Worm (Caenorhabditis elegans) whole organism, L1 larva: ENCODE data around the gene srw-31.

ENCODE experiments used
- ama-1 ChIP-seq: fragments of 150-350 bp; optimal IDR thresholded peaks from 2 replicates; lab custom pipeline; 2014
- efl-1 ChIP-seq, 4 experiments: fragments of 150-350 bp; optimal IDR thresholded peaks in 3 of 4; peaks in 1 of 4; 1 replicate in 1 of 4; 2 replicates in 3 of 4; lab custom pipeline; 2014; ENCODE audit warnings: missing biosample characterization in 2 of 4, missing genetic modification characterization in 2 of 4, missing genetic modification reagents in 2 of 4
- ztf-11 ChIP-seq, 2 experiments: sonication (generic microtip); optimal IDR thresholded peaks; 2 replicates each; lab custom pipeline; 2016 to 2017; ENCODE audit warnings: missing genetic modification characterization in 2 of 2, missing biosample characterization in 1 of 2, missing compliant biosample characterization in 1 of 2

DNA sequence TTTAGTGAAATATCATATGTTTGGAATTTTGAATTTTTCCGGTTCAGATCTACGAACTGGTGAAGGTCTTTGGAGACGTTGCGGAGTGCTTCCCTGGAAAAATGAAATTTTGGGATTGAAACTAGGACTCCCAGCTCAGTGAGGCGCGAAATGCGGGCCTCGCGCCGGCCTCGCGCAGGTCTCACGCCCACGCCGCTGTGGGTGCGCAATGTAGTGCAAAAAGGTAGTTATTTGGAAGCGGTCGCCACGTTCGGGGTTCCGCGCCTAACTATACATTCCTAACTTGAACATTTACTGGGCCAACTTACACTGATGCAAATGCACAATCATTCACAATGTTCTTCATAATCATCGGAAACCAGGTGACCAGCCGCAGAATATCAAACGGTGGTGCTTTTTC, 6.3 kb upstream of the srw-31 start:
- TF ChIP-seq ztf-11 (tag; optimal IDR thresholded peaks at IDR 0.05; lab: Kevin White, UChicago) (no peak), ama-1 (lab: Kevin White, UChicago) (no peak), efl-1 (optimal IDR thresholded peaks at IDR 0.05; lab: Kevin White, UChicago) (no peak), efl-1 (GFP tag; optimal IDR thresholded peaks at IDR 0.05 in 1 of 2; lab: Kevin White, UChicago) (no peak)
